Worm (Caenorhabditis elegans) whole organism, L3 larva: Measurements from ENCODE around the gene feh-1.
"Not testable (repeated sequence)": the region's sequence is repeated elsewhere in the genome, so short reads cannot be mapped to it uniquely, and the experiment has no call there.

Experiments used
- ama-1 ChIP-seq: fragments of 150-350 bp; optimal IDR thresholded peaks from 2 replicates; lab custom pipeline; 2018
- ceh-28 ChIP-seq: fragments of 150-350 bp; optimal IDR thresholded peaks from 2 replicates; lab custom pipeline; 2014; ENCODE audit warnings: missing biosample characterization, missing genetic modification reagents, missing genetic modification characterization
- elt-2 ChIP-seq: sonication (generic microtip); optimal IDR thresholded peaks from 2 replicates; lab custom pipeline; 2016; ENCODE audit warnings: missing genetic modification reagents, mild to moderate bottlenecking, missing genetic modification characterization, missing compliant biosample characterization
- lsy-12 ChIP-seq: sonication (generic microtip); optimal IDR thresholded peaks from 2 replicates; lab custom pipeline; 2016; ENCODE audit warnings: mild to moderate bottlenecking, missing genetic modification characterization, missing compliant biosample characterization
- nhr-12 ChIP-seq: fragments of 150-350 bp; optimal IDR thresholded peaks from 2 replicates; lab custom pipeline; 2014; ENCODE audit warnings: missing biosample characterization, missing genetic modification characterization
- nhr-76 ChIP-seq: fragments of 150-350 bp; sonication (generic microtip); optimal IDR thresholded peaks from 5 replicates; lab custom pipeline; 2014; ENCODE audit warnings: missing biosample characterization, missing genetic modification characterization
- snpc-4 ChIP-seq: fragments of 150-350 bp; optimal IDR thresholded peaks from 2 replicates; lab custom pipeline; 2014; ENCODE audit warnings: missing biosample characterization, missing genetic modification characterization
- unc-62 ChIP-seq: fragments of 150-350 bp; sonication (generic microtip); optimal IDR thresholded peaks from 4 replicates; lab custom pipeline; 2014; ENCODE audit warnings: missing biosample characterization, missing genetic modification reagents, missing genetic modification characterization

DNA sequence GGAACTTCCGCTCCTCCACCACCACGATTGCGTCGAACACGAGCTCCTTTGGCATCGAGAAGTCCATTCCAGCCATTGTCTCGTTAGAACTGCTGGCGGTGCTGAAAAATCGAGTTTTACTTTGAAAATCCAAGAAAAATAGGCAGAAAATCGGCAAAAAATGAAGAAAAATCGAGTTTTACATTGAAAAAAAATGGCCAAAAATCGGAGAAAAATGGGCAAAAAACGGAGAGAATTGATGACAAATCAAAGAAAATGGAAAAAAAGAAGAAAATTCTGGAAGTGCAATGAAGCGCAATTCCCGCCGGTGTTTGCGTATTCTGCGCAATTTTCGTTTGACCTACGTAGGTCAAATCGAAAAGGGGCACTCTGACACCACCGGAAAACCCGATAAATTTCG, 14.2 kb downstream of the feh-1 start, which contains the start of gene Y54F10AM.11:
- TF ChIP-seq elt-2; ama-1 (lab: Kevin White, UChicago); snpc-4 (tag; lab: Kevin White, UChicago); nhr-12 (tag; lab: Kevin White, UChicago); unc-62 (GFP tag; lab: Kevin White, UChicago); ceh-28; lsy-12 (tag; lab: Kevin White, UChicago); nhr-76 (tag; lab: Kevin White, UChicago): not testable (repeated sequence)
